Fruit fly (Drosophila melanogaster): ENCODE data around the gene CG33922.

- TF ChIP-seq h (optimal IDR thresholded peaks at IDR 0.05) (no peak), psq (optimal IDR thresholded peaks at IDR 0.05) (no peak), Myc (optimal IDR thresholded peaks at IDR 0.05) (no peak)
Observed at dm6 chr2L:1341995-1342394, 2.0 kb downstream of the CG33922 start, which contains the start of gene CG33923.

Measured in Kc167 (cell line).